Worm (Caenorhabditis elegans): ENCODE measurements around the gene C24H10.2.

- no peak for TF ChIP-seq nfya-1 (tag; optimal IDR thresholded peaks at IDR 0.05; ENCODE audit: insufficient read depth)
- TF ChIP-seq ama-1 (optimal IDR thresholded peaks at IDR 0.05): no peak
- TF ChIP-seq ceh-82 (tag; optimal IDR thresholded peaks at IDR 0.05): no peak
- TF ChIP-seq snpc-4 (tag; optimal IDR thresholded peaks at IDR 0.05): no peak
Observed at ce11 chrX:5067796-5068195, 3.4 kb downstream of the C24H10.2 start, which contains the start of gene clc-7.
